Worm (Caenorhabditis elegans): Measurements from ENCODE around the gene sdz-21.

DNA sequence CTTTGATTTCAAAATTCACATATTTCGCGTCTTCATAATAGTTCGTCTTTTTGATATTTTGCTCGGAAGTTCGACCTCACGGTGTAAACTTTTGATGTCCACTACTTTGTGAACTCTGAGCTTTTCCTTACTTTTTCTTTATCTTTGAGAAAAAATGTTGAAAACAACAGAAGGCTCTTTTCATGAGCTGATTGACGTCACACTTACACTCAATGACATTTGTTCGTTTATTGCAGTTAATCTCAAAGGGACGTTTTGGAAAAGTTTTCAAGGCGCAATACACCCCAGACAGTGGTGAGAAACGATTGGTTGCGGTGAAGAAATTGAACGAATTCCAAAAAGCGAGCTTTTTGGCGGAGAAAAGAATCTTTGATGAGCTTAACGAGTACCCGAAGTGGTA lies 27.6 kb downstream of the sdz-21 start:
- no peak for TF ChIP-seq unc-62 (GFP tag; optimal IDR thresholded peaks at IDR 0.05 in 1 of 2)
- no peak for TF ChIP-seq unc-62 (tag; optimal IDR thresholded peaks at IDR 0.05)
- TF ChIP-seq F49E8.2 (tag; optimal IDR thresholded peaks at IDR 0.05; ENCODE audit: borderline replicate concordance): no peak
- no peak for TF ChIP-seq mdl-1 (tag; optimal IDR thresholded peaks at IDR 0.05)
- TF ChIP-seq ceh-82 (tag; optimal IDR thresholded peaks at IDR 0.05): no peak
- no peak for TF ChIP-seq pha-4 (GFP tag; IDR thresholded peaks at IDR 0.05)
- no peak for TF ChIP-seq pha-4 (tag; optimal IDR thresholded peaks at IDR 0.05)
- no peak for TF ChIP-seq lim-7 (GFP tag; IDR thresholded peaks at IDR 0.05)
- no peak for TF ChIP-seq zfp-3 (GFP tag; conservative IDR thresholded peaks at IDR 0.05)
- TF ChIP-seq snpc-4 (tag; optimal IDR thresholded peaks at IDR 0.05): no peak

Data from whole organism, L4 larva.